Worm (Caenorhabditis elegans) whole organism, early embryonic: ENCODE measurements around the gene glb-24.

Source experiments
- B0310.2 ChIP-seq: sonication (generic microtip); optimal IDR thresholded peaks from 2 replicates; lab custom pipeline; 2016; ENCODE audit warnings: mild to moderate bottlenecking, missing genetic modification characterization, missing compliant biosample characterization
- F13C5.2 ChIP-seq: sonication (generic microtip); optimal IDR thresholded peaks from 2 replicates; lab custom pipeline; 2017; ENCODE audit warnings: mild to moderate bottlenecking, missing genetic modification characterization, inconsistent platforms, missing compliant biosample characterization
- aly-1 ChIP-seq: sonication (generic microtip); optimal IDR thresholded peaks from 2 replicates; lab custom pipeline; 2016; ENCODE audit warnings: missing genetic modification characterization, missing compliant biosample characterization
- ama-1 ChIP-seq: fragments of 150-350 bp; optimal IDR thresholded peaks from 2 replicates; lab custom pipeline; 2014
- ceh-13 ChIP-seq: fragments of 200-800 bp; sonication (Bioruptor generic); optimal IDR thresholded peaks from 2 replicates; lab custom pipeline; 2018; ENCODE audit warnings: mild to moderate bottlenecking, missing genetic modification characterization, missing compliant biosample characterization
- ceh-36 ChIP-seq: sonication (generic microtip); optimal IDR thresholded peaks from 2 replicates; lab custom pipeline; 2016; ENCODE audit warnings: missing genetic modification characterization, inconsistent platforms, missing compliant biosample characterization
- ets-7 ChIP-seq: sonication (generic microtip); optimal IDR thresholded peaks from 2 replicates; lab custom pipeline; 2016; ENCODE audit warnings: missing genotype, missing genetic modification characterization, missing compliant biosample characterization
- flt-1 ChIP-seq: fragments of 200-800 bp; sonication (Bioruptor generic); IDR thresholded peaks from 2 replicates; pipeline ENCODE4 v1.3.6; 2022; ENCODE audit warnings: missing genetic modification characterization, missing compliant biosample characterization
- hmbx-1 ChIP-seq: sonication (generic microtip); optimal IDR thresholded peaks from 2 replicates; lab custom pipeline; 2016; ENCODE audit warnings: mild to moderate bottlenecking, missing genetic modification characterization, missing compliant biosample characterization
- hmg-4 ChIP-seq: fragments of 200-800 bp; sonication (Bioruptor generic); optimal IDR thresholded peaks from 2 replicates; lab custom pipeline; 2018; ENCODE audit warnings: mild to moderate bottlenecking, missing genetic modification characterization, missing compliant biosample characterization
- hnd-1 ChIP-seq: sonication (generic microtip); optimal IDR thresholded peaks from 2 replicates; lab custom pipeline; 2016; ENCODE audit warnings: missing genetic modification characterization, missing compliant biosample characterization
- pes-1 ChIP-seq: fragments of 200-800 bp; sonication (Bioruptor generic); IDR thresholded peaks from 2 replicates; pipeline ENCODE4 v1.3.6; 2022; ENCODE audit warnings: missing genetic modification reagents, missing genetic modification characterization, missing compliant biosample characterization
- scrt-1 ChIP-seq: fragments of 200-800 bp; sonication (Bioruptor generic); IDR thresholded peaks from 2 replicates; pipeline ENCODE4 v1.3.6; 2022; ENCODE audit warnings: missing genetic modification characterization, missing compliant biosample characterization
- sea-1 ChIP-seq: fragments of 200-800 bp; sonication (Bioruptor generic); conservative IDR thresholded peaks from 2 replicates; pipeline ENCODE4 v1.3.6; 2022; ENCODE audit warnings: missing genetic modification characterization, missing compliant biosample characterization
- tbx-11 ChIP-seq: fragments of 200-800 bp; sonication (Bioruptor generic); IDR thresholded peaks from 2 replicates; pipeline ENCODE4 v1.3.6; 2022; ENCODE audit warnings: missing genetic modification characterization, missing compliant biosample characterization
- tbx-37 ChIP-seq: fragments of 200-800 bp; sonication (Bioruptor generic); conservative IDR thresholded peaks from 2 replicates; pipeline ENCODE4 v1.3.6; 2022; ENCODE audit warnings: missing genetic modification reagents, missing genetic modification characterization, missing compliant biosample characterization
- tra-4 ChIP-seq: sonication (generic microtip); optimal IDR thresholded peaks from 2 replicates; lab custom pipeline; 2017; ENCODE audit warnings: missing genetic modification characterization, missing compliant biosample characterization

glb-24 gene

ce11 chrV:12859144-12859543, 26.6 kb downstream of the glb-24 start, which contains the start of gene anp-1:
Gene anp-1, plus strand, starts transcription at chrV:12859444.
- TF ChIP-seq hnd-1 (no peak), aly-1 (tag; lab: Kevin White, UChicago) (no peak), F13C5.2 (tag; lab: Kevin White, UChicago) (no peak), B0310.2 (tag; lab: Kevin White, UChicago) (no peak)

DNA sequence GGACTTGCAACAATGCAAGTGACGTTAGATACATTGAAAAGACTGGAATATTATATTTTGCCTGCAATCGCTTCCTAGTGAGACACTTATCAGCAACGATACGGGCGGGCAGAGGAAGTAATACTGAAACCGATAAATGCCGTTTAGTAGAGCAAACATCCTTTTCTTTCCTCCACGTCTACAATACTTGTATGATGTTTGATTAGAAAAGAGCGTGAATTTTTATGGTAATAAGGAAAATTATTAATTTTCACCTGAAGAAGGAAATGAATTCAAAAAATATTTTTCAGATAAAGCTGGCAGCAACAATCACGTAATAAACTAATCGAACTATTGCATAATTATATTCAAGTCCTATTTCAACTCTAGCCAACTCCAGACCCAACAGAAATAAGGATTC, 31.0 kb downstream of the glb-24 start, which contains the start of gene C44H9.7:
Gene C44H9.7 (minus strand): TSS at position 101 of the 400 bp plus-strand sequence.
- TF ChIP-seq ets-7 (tag; lab: Kevin White, UChicago) (no peak), hmbx-1 (tag; lab: Kevin White, UChicago) (no peak), hnd-1 (no peak), ama-1 (lab: Kevin White, UChicago) (no peak), scrt-1 (GFP tag; lab: Robert Waterston, UW) (no peak), hmg-4 (GFP tag; lab: Kevin White, UChicago) (no peak), sea-1 (no peak), B0310.2 (tag; lab: Kevin White, UChicago) (no peak), pes-1 (GFP tag; lab: Robert Waterston, UW) (no peak), tbx-37 (GFP tag; lab: Robert Waterston, UW) (no peak), tbx-11 (no peak), aly-1 (tag; lab: Kevin White, UChicago) (no peak), ceh-36 (no peak), flt-1 (GFP tag; lab: Robert Waterston, UW) (no peak), F13C5.2 (tag; lab: Kevin White, UChicago) (no peak), ceh-13 (GFP tag; lab: Kevin White, UChicago) (no peak)

ce11 chrV:12852355-12852754, 33.4 kb downstream of the glb-24 start:
- no peak for TF ChIP-seq tbx-37 (GFP tag; lab: Robert Waterston, UW)
- TF ChIP-seq scrt-1 (GFP tag; lab: Robert Waterston, UW) = no peak

DNA sequence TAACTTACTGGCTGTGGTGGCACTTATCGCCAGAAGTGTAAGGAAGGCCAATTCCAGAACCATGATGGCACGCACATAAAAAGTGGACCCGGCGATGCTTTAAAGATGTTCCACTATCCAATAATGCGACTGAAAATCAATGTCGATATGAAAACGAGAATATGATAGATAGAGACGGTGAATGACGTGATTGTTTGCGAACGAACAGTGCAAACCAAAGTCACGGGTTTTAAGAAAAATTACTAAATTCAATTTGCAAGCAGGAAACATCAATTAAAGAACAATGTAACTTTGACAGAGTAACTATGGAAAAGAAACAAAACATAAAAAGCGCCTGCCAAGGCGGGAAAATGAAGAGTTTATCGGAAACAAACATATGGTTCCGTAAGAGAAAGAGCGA, 36.0 kb downstream of the glb-24 start, which contains the start of gene C44H9.5:
Gene C44H9.5 (minus strand): TSS at position 129 of the 400 bp plus-strand sequence.
- TF ChIP-seq aly-1 (tag; lab: Kevin White, UChicago) (no peak), tbx-11 (no peak), ceh-36 (no peak), ets-7 (tag; lab: Kevin White, UChicago) (no peak), tbx-37 (GFP tag; lab: Robert Waterston, UW) (no peak), hnd-1 (no peak), tra-4 (tag; lab: Kevin White, UChicago) (no peak), F13C5.2 (tag; lab: Kevin White, UChicago) (no peak), ceh-13 (GFP tag; lab: Kevin White, UChicago) (no peak), hmbx-1 (tag; lab: Kevin White, UChicago) (no peak), B0310.2 (tag; lab: Kevin White, UChicago) (no peak), flt-1 (GFP tag; lab: Robert Waterston, UW) (no peak), scrt-1 (GFP tag; lab: Robert Waterston, UW) (no peak), pes-1 (GFP tag; lab: Robert Waterston, UW) (no peak)

- TF ChIP-seq flt-1 (GFP tag; lab: Robert Waterston, UW) (no peak), scrt-1 (GFP tag; lab: Robert Waterston, UW) (no peak), ceh-13 (GFP tag; lab: Kevin White, UChicago) (no peak), tra-4 (tag; lab: Kevin White, UChicago) (no peak), tbx-37 (GFP tag; lab: Robert Waterston, UW) (no peak), hmg-4 (GFP tag; lab: Kevin White, UChicago) (no peak), ceh-36 (no peak), hnd-1 (no peak), hmbx-1 (tag; lab: Kevin White, UChicago) (no peak), B0310.2 (tag; lab: Kevin White, UChicago) (no peak), ama-1 (lab: Kevin White, UChicago) (no peak), tbx-11 (no peak), ets-7 (tag; lab: Kevin White, UChicago) (no peak), sea-1 (no peak), pes-1 (GFP tag; lab: Robert Waterston, UW) (no peak), aly-1 (tag; lab: Kevin White, UChicago) (no peak), F13C5.2 (tag; lab: Kevin White, UChicago) (no peak)
Measured at ce11 chrV:12845247-12845646, 40.5 kb downstream of the glb-24 start, which contains the start of gene C44H9.6. Gene C44H9.6, minus strand, starts transcription at chrV:12845347.

ce11 chrV:12844748-12845147, 41.0 kb downstream of the glb-24 start:
- TF ChIP-seq tbx-37 (GFP tag; lab: Robert Waterston, UW) (no peak), hnd-1 (no peak), flt-1 (GFP tag; lab: Robert Waterston, UW) (no peak), B0310.2 (tag; lab: Kevin White, UChicago) (no peak), pes-1 (GFP tag; lab: Robert Waterston, UW) (no peak), aly-1 (tag; lab: Kevin White, UChicago) (no peak), tbx-11 (no peak), scrt-1 (GFP tag; lab: Robert Waterston, UW) (no peak)

- TF ChIP-seq scrt-1 (GFP tag; lab: Robert Waterston, UW) (no peak), ceh-36 (no peak), ama-1 (lab: Kevin White, UChicago) (no peak), flt-1 (GFP tag; lab: Robert Waterston, UW) (no peak), ceh-13 (GFP tag; lab: Kevin White, UChicago) (no peak), hnd-1 (no peak), B0310.2 (tag; lab: Kevin White, UChicago) (no peak)
Measured at ce11 chrV:12835388-12835787, 50.4 kb downstream of the glb-24 start, which contains the start of gene C44H9.4. Gene C44H9.4, plus strand, starts transcription at chrV:12835688.
